Fruit fly (Drosophila melanogaster): ENCODE results near the gene brwl.

Gene brwl

DNA sequence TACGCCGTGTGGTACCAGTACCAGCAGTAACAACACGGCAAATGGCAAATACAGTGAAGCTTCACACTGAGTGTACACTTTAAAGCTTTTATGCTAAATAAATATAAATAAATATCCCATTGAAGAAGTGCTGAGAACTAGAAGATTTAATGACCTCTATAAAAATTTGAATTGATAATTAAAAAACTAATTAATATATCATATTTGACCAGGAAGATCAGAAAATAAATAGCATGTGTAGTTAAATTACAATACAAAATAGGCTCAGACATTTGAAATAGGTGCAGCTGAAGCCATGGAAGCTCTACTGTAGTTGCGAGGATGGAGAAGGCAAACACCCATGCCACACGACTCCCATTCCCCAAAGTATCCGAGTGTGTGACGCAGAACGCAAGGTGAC lies 4.2 kb upstream of the brwl start (continued):
- no peak for TF ChIP-seq ap (GFP tag; IDR thresholded peaks at IDR 0.05)
- TF ChIP-seq CG9876 (GFP tag; optimal IDR thresholded peaks at IDR 0.05): no peak
- no peak for TF ChIP-seq CG3163 (GFP tag; optimal IDR thresholded peaks at IDR 0.05)
- TF ChIP-seq fru (optimal IDR thresholded peaks at IDR 0.05): no peak
- TF ChIP-seq Sry-δ (GFP tag; optimal IDR thresholded peaks at IDR 0.05): no peak
- TF ChIP-seq CG33213 (GFP tag; optimal IDR thresholded peaks at IDR 0.05): no peak
- no peak for TF ChIP-seq slou (GFP tag; optimal IDR thresholded peaks at IDR 0.05)
- TF ChIP-seq lab (GFP tag; optimal IDR thresholded peaks at IDR 0.05): peak; percentile 66
- TF ChIP-seq E2f2 (GFP tag; IDR thresholded peaks at IDR 0.05): no peak
- no peak for TF ChIP-seq Atf3 (GFP tag; optimal IDR thresholded peaks at IDR 0.05)
- TF ChIP-seq Hand (GFP tag; optimal IDR thresholded peaks at IDR 0.05): no peak
- no peak for TF ChIP-seq Bgb (GFP tag; IDR thresholded peaks at IDR 0.05; ENCODE audit: partially characterized antibody)
- peak; percentile 74 for TF ChIP-seq dmrt99B (tag; optimal IDR thresholded peaks at IDR 0.05)
- TF ChIP-seq Med (GFP tag): no peak
- peak; percentile 50 for TF ChIP-seq Blimp-1 (GFP tag; optimal IDR thresholded peaks at IDR 0.05)
- no peak for TF ChIP-seq NK7.1 (GFP tag; optimal IDR thresholded peaks at IDR 0.05)
- TF ChIP-seq pfk (GFP tag; optimal IDR thresholded peaks at IDR 0.05): no peak
- no peak for TF ChIP-seq CG12299 (tag; optimal IDR thresholded peaks at IDR 0.05)
- no peak for TF ChIP-seq ase (GFP tag; IDR thresholded peaks at IDR 0.05)
- TF ChIP-seq Six4 (GFP tag; optimal IDR thresholded peaks at IDR 0.05): no peak
- no peak for TF ChIP-seq CG6765 (GFP tag; optimal IDR thresholded peaks at IDR 0.05)
- no peak for TF ChIP-seq C15 (GFP tag; IDR thresholded peaks at IDR 0.05)
- TF ChIP-seq CG1792 (GFP tag; optimal IDR thresholded peaks at IDR 0.05): no peak
- no peak for TF ChIP-seq zfh2 (GFP tag; optimal IDR thresholded peaks at IDR 0.05)
- no peak for TF ChIP-seq MESR4 (GFP tag; optimal IDR thresholded peaks at IDR 0.05)
- no peak for TF ChIP-seq maf-S (GFP tag; optimal IDR thresholded peaks at IDR 0.05)
- TF ChIP-seq Opbp (GFP tag; IDR thresholded peaks at IDR 0.05; ENCODE audit: partially characterized antibody): no peak
- no peak for TF ChIP-seq CG4730 (GFP tag; IDR thresholded peaks at IDR 0.05)
- TF ChIP-seq zfh1 (GFP tag; IDR thresholded peaks at IDR 0.05): no peak
- no peak for TF ChIP-seq CG12155 (GFP tag; optimal IDR thresholded peaks at IDR 0.05)
- no peak for TF ChIP-seq schlank (tag; optimal IDR thresholded peaks at IDR 0.05)
- TF ChIP-seq chn (GFP tag; optimal IDR thresholded peaks at IDR 0.05): no peak
- TF ChIP-seq crp (GFP tag; optimal IDR thresholded peaks at IDR 0.05): no peak
- TF ChIP-seq ewg (GFP tag; optimal IDR thresholded peaks at IDR 0.05): peak; percentile 20
- no peak for TF ChIP-seq CG13894 (tag; optimal IDR thresholded peaks at IDR 0.05)
- TF ChIP-seq CG13296 (GFP tag; optimal IDR thresholded peaks at IDR 0.05): peak; percentile 49
- TF ChIP-seq lov (optimal IDR thresholded peaks at IDR 0.05): no peak
- TF ChIP-seq lov (GFP tag; IDR thresholded peaks at IDR 0.05): no peak
- no peak for TF ChIP-seq Doc3 (GFP tag; IDR thresholded peaks at IDR 0.05; ENCODE audit: partially characterized antibody)
- TF ChIP-seq CG10462 (GFP tag; optimal IDR thresholded peaks at IDR 0.05): no peak
- peak; percentile 10; the same call in 1 of the 2 replicates for TF ChIP-seq klu (GFP tag; IDR thresholded peaks at IDR 0.05)
- TF ChIP-seq luna (GFP tag; optimal IDR thresholded peaks at IDR 0.05): no peak
- TF ChIP-seq pb (GFP tag; optimal IDR thresholded peaks at IDR 0.05): no peak
- TF ChIP-seq ATbp (GFP tag; optimal IDR thresholded peaks at IDR 0.05): peak; percentile 1
- TF ChIP-seq CG11504 (tag; optimal IDR thresholded peaks at IDR 0.05): peak; percentile 73
- no peak for TF ChIP-seq CG15479 (GFP tag; optimal IDR thresholded peaks at IDR 0.05)
- TF ChIP-seq CG5245 (GFP tag; optimal IDR thresholded peaks at IDR 0.05): no peak
- no peak for TF ChIP-seq CG12942 (GFP tag; optimal IDR thresholded peaks at IDR 0.05)
- TF ChIP-seq CG7745 (tag; optimal IDR thresholded peaks at IDR 0.05): no peak
- TF ChIP-seq CG11247 (GFP tag; IDR thresholded peaks at IDR 0.05): no peak
- no peak for TF ChIP-seq Lpt (GFP tag; optimal IDR thresholded peaks at IDR 0.05)
- no peak for TF ChIP-seq CG18764 (GFP tag; optimal IDR thresholded peaks at IDR 0.05)
- peak; percentile 51 for TF ChIP-seq Meics (GFP tag; optimal IDR thresholded peaks at IDR 0.05)
